Fruit fly (Drosophila melanogaster) whole organism, embryonic: ENCODE data around the gene eIF4A.

Source experiments
- Antp ChIP-seq: fragments of 200-800 bp; sonication (Bioruptor generic); optimal IDR thresholded peaks from 3 replicates; lab custom pipeline; 2016; ENCODE audit warnings: missing biosample characterization, missing genetic modification characterization
- Atf-2 ChIP-seq: fragments of 200-800 bp; sonication (Bioruptor generic); optimal IDR thresholded peaks from 2 replicates; lab custom pipeline; 2016; ENCODE audit warnings: missing biosample characterization, missing genetic modification characterization
- CG10321 ChIP-seq: fragments of 200-800 bp; sonication (Bioruptor generic); IDR thresholded peaks from 2 replicates; pipeline ENCODE4 v1.3.6; 2022; ENCODE audit warnings: missing biosample characterization, missing genetic modification characterization
- CG11398 ChIP-seq: fragments of 200-800 bp; sonication (Bioruptor generic); optimal IDR thresholded peaks from 2 replicates; lab custom pipeline; 2016; ENCODE audit warnings: missing biosample characterization, missing genetic modification characterization
- CG14014 ChIP-seq: fragments of 200-800 bp; sonication (Bioruptor generic); IDR thresholded peaks from 2 replicates; pipeline ENCODE4 v1.3.6; 2022; ENCODE audit warnings: missing biosample characterization, missing genetic modification characterization
- CG14050 ChIP-seq: fragments of 200-800 bp; sonication (Bioruptor generic); IDR thresholded peaks from 3 replicates; pipeline ENCODE4 v1.3.6; 2022; ENCODE audit warnings: missing biosample characterization, missing genetic modification characterization
- CG1529 ChIP-seq: fragments of 200-800 bp; sonication (Bioruptor generic); optimal IDR thresholded peaks from 3 replicates; lab custom pipeline; 2018; ENCODE audit warnings: missing biosample characterization, missing genetic modification characterization
- CG1602 ChIP-seq: fragments of 200-800 bp; sonication (Bioruptor generic); optimal IDR thresholded peaks from 3 replicates; lab custom pipeline; 2016; ENCODE audit warnings: missing biosample characterization, missing genetic modification characterization
- CG17802 ChIP-seq: fragments of 200-800 bp; sonication (Bioruptor generic); optimal IDR thresholded peaks from 2 replicates; lab custom pipeline; 2018; ENCODE audit warnings: missing biosample characterization, mild to moderate bottlenecking, missing genetic modification characterization, moderate library complexity
- CG18619 ChIP-seq: fragments of 200-800 bp; sonication (Bioruptor generic); optimal IDR thresholded peaks from 3 replicates; lab custom pipeline; 2017; ENCODE audit warnings: missing biosample characterization, mild to moderate bottlenecking, missing genetic modification characterization
- CG2199 ChIP-seq: fragments of 200-800 bp; sonication (Bioruptor generic); IDR thresholded peaks from 3 replicates; pipeline ENCODE4 v1.3.6; 2022; ENCODE audit warnings: missing biosample characterization, missing genetic modification characterization
- CG2875 ChIP-seq: fragments of 200-800 bp; sonication (Bioruptor generic); optimal IDR thresholded peaks from 2 replicates; lab custom pipeline; 2017; ENCODE audit warnings: missing biosample characterization, mild to moderate bottlenecking, missing genetic modification characterization, missing genetic modification reagents
- CG30020 ChIP-seq: fragments of 200-800 bp; optimal IDR thresholded peaks from 2 replicates; lab custom pipeline; 2019; ENCODE audit warnings: missing biosample characterization, mild to moderate bottlenecking, missing genetic modification characterization, moderate library complexity
- CG30403 ChIP-seq: fragments of 200-800 bp; sonication (Bioruptor generic); optimal IDR thresholded peaks from 3 replicates; lab custom pipeline; 2016; ENCODE audit warnings: missing biosample characterization, missing genetic modification characterization
- CG33213 ChIP-seq: fragments of 200-800 bp; sonication (Bioruptor generic); optimal IDR thresholded peaks from 3 replicates; lab custom pipeline; 2016; ENCODE audit warnings: missing biosample characterization, missing genetic modification characterization
- CG34376 ChIP-seq: fragments of 200-800 bp; sonication (Bioruptor generic); optimal IDR thresholded peaks from 2 replicates; lab custom pipeline; 2018; ENCODE audit warnings: missing biosample characterization, mild to moderate bottlenecking, missing genetic modification characterization
- CG3726 ChIP-seq: fragments of 200-800 bp; sonication (Bioruptor generic); IDR thresholded peaks from 3 replicates; pipeline ENCODE4, ENCODE4 v1.3.6; 2022; ENCODE audit warnings: missing biosample characterization, missing genetic modification characterization
- CG43689 ChIP-seq: fragments of 200-800 bp; sonication (Bioruptor generic); IDR thresholded peaks from 2 replicates; pipeline ENCODE4 v1.3.6; 2022; ENCODE audit warnings: missing biosample characterization, missing genetic modification characterization
- CG6683 ChIP-seq: fragments of 200-800 bp; sonication (Bioruptor generic); optimal IDR thresholded peaks from 2 replicates; lab custom pipeline; 2017; ENCODE audit warnings: missing biosample characterization, mild to moderate bottlenecking, missing genetic modification characterization, missing genetic modification reagents
- CG7556 ChIP-seq: fragments of 200-800 bp; sonication (Bioruptor generic); optimal IDR thresholded peaks from 2 replicates; lab custom pipeline; 2017; ENCODE audit warnings: missing biosample characterization, mild to moderate bottlenecking, missing genetic modification characterization
- CG8359 ChIP-seq: fragments of 200-800 bp; sonication (Bioruptor generic); optimal IDR thresholded peaks from 2 replicates; lab custom pipeline; 2017; ENCODE audit warnings: missing biosample characterization, mild to moderate bottlenecking, missing genetic modification characterization, borderline replicate concordance
- CG8765 ChIP-seq: fragments of 200-800 bp; sonication (Bioruptor generic); IDR thresholded peaks from 2 replicates; pipeline ENCODE4 v1.3.6; 2022; ENCODE audit warnings: missing biosample characterization, missing genetic modification characterization
- CG9609 ChIP-seq: fragments of 200-800 bp; sonication (Bioruptor generic); optimal IDR thresholded peaks from 3 replicates; lab custom pipeline; 2016; ENCODE audit warnings: missing biosample characterization, missing genetic modification characterization
- CG9932 ChIP-seq: fragments of 200-800 bp; sonication (Bioruptor generic); IDR thresholded peaks from 2 replicates; pipeline ENCODE4 v1.3.6; 2022; ENCODE audit warnings: missing biosample characterization, missing genetic modification characterization
- CrebB ChIP-seq: fragments of 200-800 bp; sonication (Bioruptor generic); optimal IDR thresholded peaks from 3 replicates; lab custom pipeline; 2018; ENCODE audit warnings: missing biosample characterization, mild to moderate bottlenecking, missing genetic modification characterization
- Ets65A ChIP-seq: fragments of 200-800 bp; sonication (Bioruptor generic); peaks from one replicate; lab custom pipeline; 2016; ENCODE audit warnings: missing biosample characterization, missing genetic modification characterization
- Ets97D ChIP-seq: fragments of 200-800 bp; sonication (Bioruptor generic); optimal IDR thresholded peaks from 3 replicates; lab custom pipeline; 2016; ENCODE audit warnings: missing biosample characterization, missing genetic modification characterization
- GATAe ChIP-seq: fragments of 200-800 bp; sonication (Bioruptor generic); conservative IDR thresholded peaks from 2 replicates; pipeline ENCODE4 v1.3.6; 2022; ENCODE audit warnings: missing biosample characterization, missing genetic modification characterization
- Hey ChIP-seq: fragments of 200-800 bp; sonication (Bioruptor generic); optimal IDR thresholded peaks from 3 replicates; lab custom pipeline; 2018; ENCODE audit warnings: missing biosample characterization, mild to moderate bottlenecking, missing genetic modification characterization
- Mrtf ChIP-seq: fragments of 200-800 bp; sonication (Bioruptor generic); IDR thresholded peaks from 3 replicates; pipeline ENCODE4 v1.3.6; 2022; ENCODE audit warnings: missing biosample characterization, missing genetic modification characterization
- Pdp1 ChIP-seq, 2 experiments: fragments of 200-800 bp; sonication (Bioruptor generic); optimal IDR thresholded peaks; 3 replicates each; lab custom pipeline; 2016; ENCODE audit warnings: missing biosample characterization in 2 of 2, missing genetic modification characterization in 2 of 2, mild to moderate bottlenecking in 1 of 2, moderate library complexity in 1 of 2
- YL-1 ChIP-seq: fragments of 200-800 bp; sonication (Bioruptor generic); optimal IDR thresholded peaks from 3 replicates; lab custom pipeline; 2017; ENCODE audit warnings: missing biosample characterization, mild to moderate bottlenecking, missing genetic modification characterization
- ato ChIP-seq: fragments of 200-800 bp; sonication (Bioruptor generic); IDR thresholded peaks from 2 replicates; pipeline ENCODE4 v1.3.6; 2022; ENCODE audit warnings: missing biosample characterization, missing genetic modification characterization; ENCODE audit not compliant: partially characterized antibody
- chinmo ChIP-seq: fragments of 200-800 bp; sonication (Bioruptor generic); IDR thresholded peaks from 4 replicates; pipeline ENCODE4 v1.3.6; 2022; ENCODE audit warnings: missing biosample characterization, missing genetic modification characterization; ENCODE audit not compliant: partially characterized antibody
- ci ChIP-seq: fragments of 200-800 bp; sonication (Bioruptor generic); IDR thresholded peaks from 3 replicates; pipeline ENCODE4 v1.3.6; 2022; ENCODE audit warnings: missing biosample characterization, missing genetic modification characterization
- dimm ChIP-seq: fragments of 200-800 bp; sonication (Bioruptor generic); IDR thresholded peaks from 2 replicates; pipeline ENCODE4 v1.3.6; 2022; ENCODE audit warnings: missing biosample characterization, missing genetic modification characterization
- exex ChIP-seq: fragments of 200-800 bp; sonication (Bioruptor generic); optimal IDR thresholded peaks from 4 replicates; lab custom pipeline; 2018; ENCODE audit warnings: missing biosample characterization, mild to moderate bottlenecking, missing genetic modification characterization, moderate library complexity
- grn ChIP-seq: fragments of 200-800 bp; sonication (Bioruptor generic); optimal IDR thresholded peaks from 3 replicates; lab custom pipeline; 2017; ENCODE audit warnings: missing biosample characterization, missing genetic modification characterization
- insv ChIP-seq, 2 experiments: fragments of 200-800 bp; sonication (Bioruptor generic); optimal IDR thresholded peaks; 3 replicates each; lab custom pipeline; 2016 to 2018; ENCODE audit warnings: missing biosample characterization in 2 of 2, missing genetic modification characterization in 2 of 2
- lmd ChIP-seq: fragments of 200-800 bp; sonication (Bioruptor generic); IDR thresholded peaks from 2 replicates; pipeline ENCODE4 v1.3.6; 2022; ENCODE audit warnings: missing biosample characterization, missing genetic modification characterization
- mirr ChIP-seq: fragments of 200-800 bp; sonication (Bioruptor generic); optimal IDR thresholded peaks from 3 replicates; lab custom pipeline; 2018; ENCODE audit warnings: missing biosample characterization, mild to moderate bottlenecking, missing genetic modification characterization
- oc ChIP-seq: fragments of 200-800 bp; sonication (Bioruptor generic); optimal IDR thresholded peaks from 2 replicates; lab custom pipeline; 2018; ENCODE audit warnings: missing biosample characterization, mild to moderate bottlenecking, missing genetic modification characterization, moderate library complexity
- pzg ChIP-seq: fragments of 200-800 bp; sonication (Bioruptor generic); optimal IDR thresholded peaks from 3 replicates; lab custom pipeline; 2018; ENCODE audit warnings: missing biosample characterization, mild to moderate bottlenecking, missing genetic modification characterization, moderate library complexity
- salm ChIP-seq: fragments of 200-800 bp; sonication (Bioruptor generic); optimal IDR thresholded peaks from 2 replicates; lab custom pipeline; 2018; ENCODE audit warnings: missing biosample characterization, mild to moderate bottlenecking, missing genetic modification characterization
- sens-2 ChIP-seq: fragments of 200-800 bp; sonication (Bioruptor generic); IDR thresholded peaks from 2 replicates; pipeline ENCODE4 v1.3.6; 2022; ENCODE audit warnings: missing biosample characterization, missing genetic modification characterization
- sug ChIP-seq: fragments of 200-800 bp; optimal IDR thresholded peaks from 2 replicates; lab custom pipeline; 2019; ENCODE audit warnings: missing biosample characterization, mild to moderate bottlenecking, missing genetic modification characterization, moderate library complexity
- vnd ChIP-seq: fragments of 200-800 bp; sonication (Bioruptor generic); IDR thresholded peaks from 3 replicates; pipeline ENCODE4 v1.3.6; 2022; ENCODE audit warnings: missing biosample characterization, missing genetic modification characterization; ENCODE audit not compliant: partially characterized antibody
- wdn ChIP-seq: fragments of 200-800 bp; sonication (Bioruptor generic); IDR thresholded peaks from 2 replicates; pipeline ENCODE4 v1.3.6; 2022; ENCODE audit warnings: missing biosample characterization, missing genetic modification characterization
- zfh2 ChIP-seq: fragments of 200-800 bp; sonication (Bioruptor generic); optimal IDR thresholded peaks from 2 replicates; lab custom pipeline; 2016; ENCODE audit warnings: missing biosample characterization, missing genetic modification characterization

The eIF4A gene

dm6 chr2L:5988115-5989092 is 6.8 kb downstream of the eIF4A start:
- TF ChIP-seq CG7556 (GFP tag; lab: Kevin White, UChicago) (no peak), CG8765 (GFP tag; lab: Robert Waterston, UW) (no peak), Antp (GFP tag; lab: Kevin White, UChicago) (no peak), mirr (GFP tag; lab: Kevin White, UChicago) (peak; percentile 37), Mrtf (GFP tag; lab: Robert Waterston, UW) (no peak), chinmo (GFP tag; lab: Robert Waterston, UW) (peak; percentile 53; the same call in 1 of the 4 replicates), CG30403 (GFP tag; lab: Kevin White, UChicago) (no peak), Hey (peak; percentile 98), Ets97D (GFP tag; lab: Kevin White, UChicago) (no peak), CG8359 (GFP tag; lab: Kevin White, UChicago) (no peak), CG18619 (GFP tag; lab: Kevin White, UChicago) (no peak), exex (tag; lab: Kevin White, UChicago) (peak; percentile 78), lmd (GFP tag; lab: Robert Waterston, UW) (no peak), ci (GFP tag; lab: Robert Waterston, UW) (0 out of 3 replicates have a peak, but pooled peaks have one; percentile 21), CrebB (tag; lab: Kevin White, UChicago) (no peak), CG2875 (no peak), CG3726 (GFP tag; lab: Robert Waterston, UW) (no peak), pzg (GFP tag; lab: Kevin White, UChicago) (no peak), grn (GFP tag; lab: Kevin White, UChicago) (peak; percentile 80), wdn (GFP tag; lab: Robert Waterston, UW) (no peak), CG11398 (GFP tag; lab: Kevin White, UChicago) (no peak), zfh2 (GFP tag; lab: Kevin White, UChicago) (no peak), CG33213 (GFP tag; lab: Kevin White, UChicago) (no peak), CG43689 (no peak), Ets65A (GFP tag; lab: Kevin White, UChicago) (peak; percentile 61), vnd (GFP tag; lab: Robert Waterston, UW) (no peak), CG2199 (peak; percentile 77; the same call in 1 of the 3 replicates), salm (no peak), CG9932 (GFP tag; lab: Robert Waterston, UW) (no peak), ato (GFP tag; lab: Robert Waterston, UW) (no peak), dimm (GFP tag; lab: Robert Waterston, UW) (no peak), oc (tag; lab: Kevin White, UChicago) (no peak), GATAe (GFP tag; lab: Robert Waterston, UW) (peak; percentile 64; the same call in 1 of the 2 replicates), CG14014 (GFP tag; lab: Robert Waterston, UW) (no peak), CG10321 (GFP tag; lab: Robert Waterston, UW) (no peak), CG34376 (peak; percentile 36), sens-2 (GFP tag; lab: Robert Waterston, UW) (0 out of 2 replicates have a peak, but pooled peaks have one; percentile 37), sug (peak; percentile 40), insv (GFP tag; optimal IDR thresholded peaks at IDR 0.05; lab: Kevin White, UChicago) (no peak), CG6683 (GFP tag; lab: Kevin White, UChicago) (no peak), Atf-2 (GFP tag; lab: Kevin White, UChicago) (no peak), CG17802 (tag; lab: Kevin White, UChicago) (no peak), CG14050 (GFP tag; lab: Robert Waterston, UW) (no peak), CG1602 (GFP tag; lab: Kevin White, UChicago) (no peak), Pdp1 (GFP tag; optimal IDR thresholded peaks at IDR 0.05; lab: Kevin White, UChicago) (peak in 1 of 2 experiments; percentile 68), YL-1 (GFP tag; lab: Kevin White, UChicago) (no peak), CG30020 (tag; lab: Kevin White, UChicago) (no peak), CG1529 (GFP tag; lab: Kevin White, UChicago) (no peak), CG9609 (GFP tag; lab: Kevin White, UChicago) (no peak)
